Worm (Caenorhabditis elegans) whole organism, midembryonic: ENCODE data around the gene F17C8.3.

Experiments
- T22C8.4 ChIP-seq: fragments of 200-800 bp; sonication (Bioruptor generic); IDR thresholded peaks from 2 replicates; pipeline ENCODE4 v1.3.6; 2022; ENCODE audit warnings: missing genetic modification characterization, missing compliant biosample characterization
- cog-1 ChIP-seq: sonication (generic microtip); optimal IDR thresholded peaks from 2 replicates; lab custom pipeline; 2016; ENCODE audit warnings: missing genetic modification characterization, missing compliant biosample characterization
- flt-1 ChIP-seq: fragments of 200-800 bp; sonication (Bioruptor generic); IDR thresholded peaks from 2 replicates; pipeline ENCODE4 v1.3.6; 2022; ENCODE audit warnings: missing genetic modification characterization, missing compliant biosample characterization
- med-1 ChIP-seq: sonication (generic microtip); optimal IDR thresholded peaks from 2 replicates; lab custom pipeline; 2017; ENCODE audit warnings: missing genetic modification characterization, mild to moderate bottlenecking, missing compliant biosample characterization, antibody characterized with exemption, missing genetic modification reagents; ENCODE audit not compliant: insufficient read depth
- ref-1 ChIP-seq: fragments of 200-800 bp; sonication (Bioruptor generic); conservative IDR thresholded peaks from 2 replicates; pipeline ENCODE4 v1.3.6; 2022; ENCODE audit warnings: missing genetic modification reagents, missing genetic modification characterization, missing compliant biosample characterization
- tab-1 ChIP-seq: fragments of 200-800 bp; sonication (Bioruptor generic); IDR thresholded peaks from 2 replicates; pipeline ENCODE4 v1.3.6; 2022; ENCODE audit warnings: missing genetic modification characterization, missing compliant biosample characterization

DNA sequence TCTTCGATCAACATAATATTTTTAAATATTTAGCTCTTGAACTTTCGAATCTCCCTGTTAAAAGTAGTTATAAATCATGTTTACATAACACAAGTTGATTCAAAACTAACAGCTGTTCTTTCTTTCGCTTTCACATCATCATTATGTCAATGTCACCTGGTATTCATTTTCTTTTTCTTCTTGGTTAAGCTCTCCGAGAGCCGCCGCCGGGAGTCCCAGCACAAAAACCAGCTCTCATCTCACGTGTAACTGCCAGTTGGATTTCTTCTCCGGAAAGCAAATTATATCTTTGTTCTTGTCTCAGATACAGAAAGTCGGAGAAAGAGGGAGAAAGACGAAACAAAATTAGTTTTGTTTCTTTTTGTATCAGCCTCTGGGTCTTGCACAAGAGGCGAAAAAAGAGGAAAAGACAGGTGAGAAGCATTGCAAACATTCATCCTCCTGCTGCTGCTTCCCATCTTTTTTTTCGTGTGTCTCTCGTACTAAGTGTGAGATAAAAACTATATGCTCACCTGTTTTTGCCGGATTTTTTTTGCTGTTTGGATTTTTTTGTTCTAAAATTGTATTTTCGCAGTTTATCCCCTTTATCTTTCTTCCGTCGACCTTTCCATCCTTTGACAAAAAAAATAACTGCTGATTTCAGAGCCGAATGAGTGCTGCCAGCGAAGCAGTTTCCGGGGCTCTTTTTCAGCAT lies at the start of gene F17C8.3:
- TF ChIP-seq tab-1 (GFP tag; lab: Robert Waterston, UW) (no peak), flt-1 (no peak), ref-1 (GFP tag; lab: Robert Waterston, UW) (no peak), med-1 (no peak), T22C8.4 (no peak), cog-1 (tag; lab: Kevin White, UChicago) (no peak)
